Worm (Caenorhabditis elegans) whole organism, young adult: ENCODE results near the gene nck-1.

Experiments
- B0019.2 ChIP-seq: fragments of 200-800 bp; sonication (Bioruptor generic); conservative IDR thresholded peaks from 2 replicates; pipeline ENCODE4 v1.3.6; 2022; ENCODE audit warnings: missing genetic modification reagents, missing genetic modification characterization, missing compliant biosample characterization
- B0261.1 ChIP-seq: sonication (generic microtip); optimal IDR thresholded peaks from 2 replicates; lab custom pipeline; 2016; ENCODE audit warnings: mild to moderate bottlenecking, missing genetic modification characterization, moderate library complexity, missing compliant biosample characterization
- B0336.3 ChIP-seq: fragments of 200-800 bp; sonication (Bioruptor generic); IDR thresholded peaks from 2 replicates; pipeline ENCODE4 v1.3.6; 2022; ENCODE audit warnings: missing genetic modification characterization, missing compliant biosample characterization
- C17E4.6 ChIP-seq: fragments of 200-800 bp; sonication (Bioruptor generic); IDR thresholded peaks from 2 replicates; pipeline ENCODE4 v1.3.6; 2022; ENCODE audit warnings: missing genetic modification reagents, missing genetic modification characterization, missing compliant biosample characterization
- F33H1.4 ChIP-seq: fragments of 200-800 bp; sonication (Bioruptor generic); IDR thresholded peaks from 2 replicates; pipeline ENCODE4 v1.3.6; 2022; ENCODE audit warnings: missing genetic modification reagents, missing genetic modification characterization, missing compliant biosample characterization
- F57A8.1 ChIP-seq: fragments of 200-800 bp; sonication (Bioruptor generic); optimal IDR thresholded peaks from 2 replicates; lab custom pipeline; 2018; ENCODE audit warnings: mild to moderate bottlenecking, missing genetic modification characterization, moderate library complexity, missing compliant biosample characterization
- F57C9.4 ChIP-seq: sonication (generic microtip); optimal IDR thresholded peaks from 2 replicates; lab custom pipeline; 2017; ENCODE audit warnings: mild to moderate bottlenecking, missing genetic modification characterization, missing compliant biosample characterization
- Y53G8AR.9 ChIP-seq: fragments of 200-800 bp; sonication (Bioruptor generic); conservative IDR thresholded peaks from 2 replicates; pipeline ENCODE4 v1.3.6; 2022; ENCODE audit warnings: missing genetic modification reagents, missing genetic modification characterization, missing compliant biosample characterization
- Y56A3A.18 ChIP-seq: fragments of 200-800 bp; sonication (Bioruptor generic); IDR thresholded peaks from 2 replicates; pipeline ENCODE4 v1.3.6; 2022; ENCODE audit warnings: missing genetic modification reagents, missing genetic modification characterization, missing compliant biosample characterization
- akir-1 ChIP-seq: fragments of 200-800 bp; sonication (Bioruptor generic); optimal IDR thresholded peaks from 2 replicates; lab custom pipeline; 2018; ENCODE audit warnings: mild to moderate bottlenecking, missing genetic modification characterization, moderate library complexity, missing compliant biosample characterization
- ama-1 ChIP-seq, 3 experiments: fragments of 150-350 bp in 1 of 3; sonication (generic microtip) in 2 of 3; optimal IDR thresholded peaks; 2 replicates each; lab custom pipeline; 2014 to 2018; ENCODE audit warnings: missing biosample characterization in 2 of 3, missing genetic modification characterization in 2 of 3, missing genetic modification reagents in 2 of 3
- aptf-2 ChIP-seq: fragments of 200-800 bp; sonication (Bioruptor generic); conservative IDR thresholded peaks from 2 replicates; pipeline ENCODE4 v1.3.6; 2022; ENCODE audit warnings: missing genetic modification reagents, missing genetic modification characterization, missing compliant biosample characterization
- attf-3 ChIP-seq: fragments of 200-800 bp; sonication (Bioruptor generic); conservative IDR thresholded peaks from 2 replicates; pipeline ENCODE4 v1.3.6; 2022; ENCODE audit warnings: missing genetic modification reagents, missing genetic modification characterization, missing compliant biosample characterization
- attf-6 ChIP-seq: fragments of 200-800 bp; sonication (Bioruptor generic); IDR thresholded peaks from 2 replicates; pipeline ENCODE4 v1.3.6; 2022; ENCODE audit warnings: missing genetic modification reagents, missing genetic modification characterization, missing compliant biosample characterization
- cebp-1 ChIP-seq, 2 experiments: fragments of 200-800 bp in 1 of 2; sonication (Bioruptor generic) in 1 of 2; sonication (generic microtip) in 1 of 2; IDR thresholded peaks in 1 of 2; optimal IDR thresholded peaks in 1 of 2; 2 replicates each; pipeline versions ENCODE4 v1.3.6 to Lab custom; 2017 to 2022; ENCODE audit warnings: missing compliant biosample characterization in 2 of 2, missing genetic modification characterization in 2 of 2, mild to moderate bottlenecking in 1 of 2, missing genetic modification reagents in 1 of 2, moderate library complexity in 1 of 2
- cebp-2 ChIP-seq: fragments of 200-800 bp; sonication (Bioruptor generic); IDR thresholded peaks from 2 replicates; pipeline ENCODE4 v1.3.6; 2022; ENCODE audit warnings: missing genetic modification characterization, missing compliant biosample characterization
- ceh-27 ChIP-seq: fragments of 200-800 bp; sonication (Bioruptor generic); optimal IDR thresholded peaks from 2 replicates; lab custom pipeline; 2018; ENCODE audit warnings: mild to moderate bottlenecking, missing genetic modification characterization, moderate library complexity, missing compliant biosample characterization
- ceh-40 ChIP-seq: fragments of 200-800 bp; sonication (Bioruptor generic); IDR thresholded peaks from 2 replicates; pipeline ENCODE4 v1.3.6; 2022; ENCODE audit warnings: missing genetic modification characterization, missing compliant biosample characterization
- ceh-58 ChIP-seq: fragments of 200-800 bp; sonication (Bioruptor generic); IDR thresholded peaks from 2 replicates; pipeline ENCODE4 v1.3.6; 2022; ENCODE audit warnings: missing genetic modification characterization, missing compliant biosample characterization
- dpff-1 ChIP-seq: sonication (generic microtip); optimal IDR thresholded peaks from 2 replicates; lab custom pipeline; 2017; ENCODE audit warnings: mild to moderate bottlenecking, missing genetic modification characterization, missing compliant biosample characterization
- egl-18 ChIP-seq: fragments of 200-800 bp; sonication (Bioruptor generic); IDR thresholded peaks from 2 replicates; pipeline ENCODE4 v1.3.6; 2022; ENCODE audit warnings: missing genetic modification reagents, missing genetic modification characterization, missing compliant biosample characterization
- ekl-4 ChIP-seq: fragments of 200-800 bp; sonication (Bioruptor generic); IDR thresholded peaks from 2 replicates; pipeline ENCODE4 v1.3.6; 2022; ENCODE audit warnings: missing genetic modification reagents, missing genetic modification characterization, missing compliant biosample characterization
- ets-4 ChIP-seq: fragments of 200-800 bp; sonication (Bioruptor generic); optimal IDR thresholded peaks from 2 replicates; lab custom pipeline; 2018; ENCODE audit warnings: mild to moderate bottlenecking, missing genetic modification characterization, missing compliant biosample characterization
- fkh-3 ChIP-seq: sonication (generic microtip); optimal IDR thresholded peaks from 2 replicates; lab custom pipeline; 2016; ENCODE audit warnings: mild to moderate bottlenecking, missing genetic modification characterization, missing compliant biosample characterization
- him-1 ChIP-seq: sonication (generic microtip); optimal IDR thresholded peaks from 2 replicates; lab custom pipeline; 2016; ENCODE audit warnings: missing genotype, missing genetic modification reagents, missing genetic modification characterization, missing compliant biosample characterization
- hlh-26 ChIP-seq: fragments of 200-800 bp; sonication (Bioruptor generic); conservative IDR thresholded peaks from 2 replicates; pipeline ENCODE4 v1.3.6; 2022; ENCODE audit warnings: missing genetic modification reagents, missing genetic modification characterization, missing compliant biosample characterization
- lag-1 ChIP-seq: fragments of 200-800 bp; sonication (Bioruptor generic); IDR thresholded peaks from 2 replicates; pipeline ENCODE4 v1.3.6; 2022; ENCODE audit warnings: missing genetic modification reagents, missing genetic modification characterization, missing compliant biosample characterization
- lin-35 ChIP-seq, 3 experiments: fragments of 150-350 bp in 2 of 3; sonication (generic microtip) in 1 of 3; optimal IDR thresholded peaks; 2 replicates each; lab custom pipeline; 2014 to 2018; ENCODE audit warnings: missing biosample characterization in 3 of 3, missing genetic modification characterization in 3 of 3, missing genetic modification reagents in 3 of 3
- madf-6 ChIP-seq: fragments of 200-800 bp; sonication (Bioruptor generic); IDR thresholded peaks from 2 replicates; pipeline ENCODE4 v1.3.6; 2022; ENCODE audit warnings: missing genetic modification reagents, missing genetic modification characterization, missing compliant biosample characterization
- madf-8 ChIP-seq: fragments of 200-800 bp; sonication (Bioruptor generic); conservative IDR thresholded peaks from 2 replicates; pipeline ENCODE4 v1.3.6; 2022; ENCODE audit warnings: missing genetic modification reagents, missing genetic modification characterization, missing compliant biosample characterization
- mel-28 ChIP-seq: sonication (generic microtip); optimal IDR thresholded peaks from 2 replicates; lab custom pipeline; 2016; ENCODE audit warnings: borderline replicate concordance, mild to moderate bottlenecking, missing genetic modification characterization, missing compliant biosample characterization
- nfya-1 ChIP-seq: sonication (generic microtip); optimal IDR thresholded peaks from 2 replicates; lab custom pipeline; 2017; ENCODE audit warnings: antibody characterized with exemption, missing compliant biosample characterization, missing genetic modification characterization, borderline replicate concordance; ENCODE audit not compliant: insufficient read depth
- pbrm-1 ChIP-seq: fragments of 200-800 bp; sonication (Bioruptor generic); IDR thresholded peaks from 2 replicates; pipeline ENCODE4 v1.3.6; 2022; ENCODE audit warnings: missing genetic modification reagents, missing genetic modification characterization, missing compliant biosample characterization
- repo-1 ChIP-seq: sonication (generic microtip); optimal IDR thresholded peaks from 2 replicates; lab custom pipeline; 2017; ENCODE audit warnings: mild to moderate bottlenecking, missing genetic modification characterization, missing compliant biosample characterization
- rpc-1 ChIP-seq, 2 experiments: fragments of 150-350 bp in 1 of 2; sonication (generic microtip) in 1 of 2; optimal IDR thresholded peaks; 2 replicates each; lab custom pipeline; 2014 to 2018; ENCODE audit warnings: missing biosample characterization in 1 of 2, missing genetic modification characterization in 1 of 2, missing genetic modification reagents in 1 of 2, missing genotype in 1 of 2
- sdz-38 ChIP-seq: sonication (generic microtip); optimal IDR thresholded peaks from 2 replicates; lab custom pipeline; 2016; ENCODE audit warnings: missing genotype, missing genetic modification characterization, missing compliant biosample characterization
- tbp1 ChIP-seq: fragments of 200-800 bp; sonication (Bioruptor generic); optimal IDR thresholded peaks from 2 replicates; lab custom pipeline; 2018; ENCODE audit warnings: mild to moderate bottlenecking, missing genetic modification characterization, missing compliant biosample characterization
- zfh-2 ChIP-seq: fragments of 200-800 bp; sonication (Bioruptor generic); conservative IDR thresholded peaks from 2 replicates; pipeline ENCODE4 v1.3.6; 2022; ENCODE audit warnings: missing genetic modification reagents, missing genetic modification characterization, missing compliant biosample characterization
- zim-3 ChIP-seq: sonication (generic microtip); optimal IDR thresholded peaks from 2 replicates; lab custom pipeline; 2017; ENCODE audit warnings: mild to moderate bottlenecking, missing genetic modification characterization, moderate library complexity, missing compliant biosample characterization
- ztf-22 ChIP-seq: fragments of 200-800 bp; sonication (Bioruptor generic); optimal IDR thresholded peaks from 2 replicates; lab custom pipeline; 2018; ENCODE audit warnings: mild to moderate bottlenecking, missing genetic modification characterization, moderate library complexity, missing compliant biosample characterization
- ztf-26 ChIP-seq: sonication (generic microtip); optimal IDR thresholded peaks from 2 replicates; lab custom pipeline; 2017; ENCODE audit warnings: missing genetic modification characterization, missing compliant biosample characterization
- ztf-3 ChIP-seq: fragments of 200-800 bp; sonication (Bioruptor generic); optimal IDR thresholded peaks from 2 replicates; lab custom pipeline; 2018; ENCODE audit warnings: mild to moderate bottlenecking, missing genetic modification characterization, missing compliant biosample characterization

nck-1 gene

ce11 chrX:4151206-4151605 is 2.0 kb downstream of the nck-1 start:
- no peak for TF ChIP-seq B0261.1 (tag; lab: Kevin White, UChicago)
- TF ChIP-seq zfh-2 = peak; percentile 45; the same call in 1 of the 2 replicates

ce11 chrX:4148449-4149031 is 4.7 kb downstream of the nck-1 start:
- TF ChIP-seq lin-35 (GFP tag; optimal IDR thresholded peaks at IDR 0.05; lab: Kevin White, UChicago) = no peak
- TF ChIP-seq ama-1 (optimal IDR thresholded peaks at IDR 0.05; lab: Kevin White, UChicago) = no peak
- TF ChIP-seq ama-1 (GFP tag; optimal IDR thresholded peaks at IDR 0.05; lab: Kevin White, UChicago) = peak in 1 of 2 experiments; percentile 41
- peak; percentile 8; the same call in 1 of the 2 replicates for TF ChIP-seq Y53G8AR.9 (GFP tag; lab: Robert Waterston, UW)
- peak; percentile 31 for TF ChIP-seq ztf-26 (tag; lab: Kevin White, UChicago)
- 0 out of 2 replicates have a peak, but pooled peaks have one; percentile 3 for TF ChIP-seq ceh-58
- 0 out of 2 replicates have a peak, but pooled peaks have one; percentile 15 for TF ChIP-seq ekl-4 (GFP tag; lab: Robert Waterston, UW)
- TF ChIP-seq F57A8.1 (GFP tag; lab: Kevin White, UChicago) = no peak
- TF ChIP-seq hlh-26 = no peak
- peak; percentile 49 for TF ChIP-seq dpff-1 (tag; lab: Kevin White, UChicago)
- no peak for TF ChIP-seq cebp-1 (GFP tag; IDR thresholded peaks at IDR 0.05; lab: Robert Waterston, UW)
- peak; percentile 39 for TF ChIP-seq cebp-1 (tag; optimal IDR thresholded peaks at IDR 0.05; lab: Kevin White, UChicago)
- TF ChIP-seq B0336.3 (GFP tag; lab: Robert Waterston, UW) = peak; percentile 5; the same call in 1 of the 2 replicates
- peak; percentile 69 for TF ChIP-seq repo-1 (tag; lab: Kevin White, UChicago)
- 0 out of 2 replicates have a peak, but pooled peaks have one; percentile 15 for TF ChIP-seq pbrm-1 (GFP tag; lab: Robert Waterston, UW)
- TF ChIP-seq madf-6 (GFP tag; lab: Robert Waterston, UW) = 0 out of 2 replicates have a peak, but pooled peaks have one; percentile 21

ce11 chrX:4147600-4148448 is 5.4 kb downstream of the nck-1 start:
- no peak for TF ChIP-seq tbp1 (GFP tag; lab: Kevin White, UChicago)
- no peak for TF ChIP-seq cebp-2
- no peak for TF ChIP-seq ceh-40
- TF ChIP-seq akir-1 (GFP tag; lab: Kevin White, UChicago) = no peak
- TF ChIP-seq aptf-2 (GFP tag; lab: Robert Waterston, UW) = no peak
- no peak for TF ChIP-seq sdz-38 (tag; lab: Kevin White, UChicago)
- TF ChIP-seq fkh-3 (tag; lab: Kevin White, UChicago) = no peak
- TF ChIP-seq zim-3 = peak; percentile 71
- peak; percentile 47; the same call in 1 of the 2 replicates for TF ChIP-seq egl-18 (GFP tag; lab: Robert Waterston, UW)
- no peak for TF ChIP-seq ets-4 (GFP tag; lab: Kevin White, UChicago)
- peak; percentile 61 for TF ChIP-seq ztf-3 (GFP tag; lab: Kevin White, UChicago)
- no peak for TF ChIP-seq him-1
- TF ChIP-seq Y56A3A.18 = no peak; the same call in 1 of the 2 replicates
- TF ChIP-seq ztf-22 (GFP tag; lab: Kevin White, UChicago) = no peak
- TF ChIP-seq lag-1 (GFP tag; lab: Robert Waterston, UW) = no peak
- no peak for TF ChIP-seq nfya-1
- TF ChIP-seq ceh-58 = no peak
- no peak for TF ChIP-seq C17E4.6 (GFP tag; lab: Robert Waterston, UW)
- no peak for TF ChIP-seq attf-6 (GFP tag; lab: Robert Waterston, UW)
- TF ChIP-seq madf-8 (GFP tag; lab: Robert Waterston, UW) = no peak
- TF ChIP-seq F33H1.4 (GFP tag; lab: Robert Waterston, UW) = no peak
- no peak for TF ChIP-seq rpc-1 (optimal IDR thresholded peaks at IDR 0.05; lab: Kevin White, UChicago)
- no peak for TF ChIP-seq rpc-1 (tag; optimal IDR thresholded peaks at IDR 0.05; lab: Kevin White, UChicago)
- TF ChIP-seq mel-28 (tag; lab: Kevin White, UChicago) = no peak
- TF ChIP-seq F57C9.4 = peak; percentile 56
- no peak for TF ChIP-seq attf-3 (GFP tag; lab: Robert Waterston, UW)
- no peak for TF ChIP-seq B0019.2 (GFP tag; lab: Robert Waterston, UW)
- no peak for TF ChIP-seq ceh-27 (GFP tag; lab: Kevin White, UChicago)
